Worm (Caenorhabditis elegans) whole organism, L2 larva: Measurements from ENCODE around the gene cyp-34A10.

Source experiments
- C34F6.9 ChIP-seq: fragments of 150-350 bp; optimal IDR thresholded peaks from 2 replicates; lab custom pipeline; 2014; ENCODE audit warnings: missing biosample characterization, missing genetic modification characterization
- F13H6.1 ChIP-seq: sonication (generic microtip); optimal IDR thresholded peaks from 2 replicates; lab custom pipeline; 2016; ENCODE audit warnings: missing genetic modification characterization, missing compliant biosample characterization
- R02D3.7 ChIP-seq: fragments of 150-350 bp; optimal IDR thresholded peaks from 2 replicates; lab custom pipeline; 2014; ENCODE audit warnings: missing biosample characterization, missing genetic modification characterization
- Y55F3AM.14 ChIP-seq: fragments of 200-800 bp; sonication (Bioruptor generic); optimal IDR thresholded peaks from 2 replicates; lab custom pipeline; 2018; ENCODE audit warnings: mild to moderate bottlenecking, missing genetic modification characterization, missing compliant biosample characterization
- ZK546.5 ChIP-seq: sonication (generic microtip); optimal IDR thresholded peaks from 2 replicates; lab custom pipeline; 2017; ENCODE audit warnings: missing biosample characterization, missing genetic modification characterization
- alr-1 ChIP-seq: fragments of 150-350 bp; optimal IDR thresholded peaks from 2 replicates; lab custom pipeline; 2014; ENCODE audit warnings: missing biosample characterization, missing genetic modification characterization
- blmp-1 ChIP-seq: sonication (generic microtip); optimal IDR thresholded peaks from 2 replicates; lab custom pipeline; 2017; ENCODE audit warnings: missing genetic modification characterization, mild to moderate bottlenecking, missing compliant biosample characterization, antibody characterized with exemption, moderate library complexity; ENCODE audit not compliant: insufficient read depth
- ceh-16 ChIP-seq: fragments of 150-350 bp; optimal IDR thresholded peaks from 2 replicates; lab custom pipeline; 2014; ENCODE audit warnings: missing biosample characterization, missing genetic modification characterization
- ceh-82 ChIP-seq: fragments of 150-350 bp; optimal IDR thresholded peaks from 2 replicates; lab custom pipeline; 2014; ENCODE audit warnings: missing biosample characterization, missing genetic modification characterization
- crh-2 ChIP-seq: sonication (generic microtip); optimal IDR thresholded peaks from 2 replicates; lab custom pipeline; 2017; ENCODE audit warnings: missing biosample characterization, missing genetic modification characterization
- egl-27 ChIP-seq: sonication (generic microtip); optimal IDR thresholded peaks from 3 replicates; lab custom pipeline; 2017; ENCODE audit warnings: missing biosample characterization, missing genetic modification reagents, missing genetic modification characterization
- elt-1 ChIP-seq: fragments of 150-350 bp; optimal IDR thresholded peaks from 2 replicates; lab custom pipeline; 2014; ENCODE audit warnings: missing biosample characterization, missing genetic modification characterization
- elt-3 ChIP-seq: sonication (generic microtip); optimal IDR thresholded peaks from 2 replicates; lab custom pipeline; 2017; ENCODE audit warnings: missing biosample characterization, missing genetic modification characterization
- fos-1 ChIP-seq: fragments of 150-350 bp; optimal IDR thresholded peaks from 2 replicates; lab custom pipeline; 2014; ENCODE audit warnings: missing biosample characterization, missing genetic modification characterization
- lin-11 ChIP-seq: fragments of 150-350 bp; sonication (generic microtip); optimal IDR thresholded peaks from 2 replicates; lab custom pipeline; 2014; ENCODE audit warnings: missing biosample characterization, missing genetic modification characterization, inconsistent platforms, mixed read lengths
- lin-13 ChIP-seq: fragments of 150-350 bp; optimal IDR thresholded peaks from 2 replicates; lab custom pipeline; 2014; ENCODE audit warnings: missing biosample characterization, missing genetic modification reagents, missing genetic modification characterization
- lin-39 ChIP-seq: fragments of 150-350 bp; optimal IDR thresholded peaks from 2 replicates; lab custom pipeline; 2014; ENCODE audit warnings: missing biosample characterization, missing genetic modification reagents, missing genetic modification characterization
- lsy-2 ChIP-seq, 2 experiments: fragments of 150-350 bp in 1 of 2; sonication (generic microtip) in 1 of 2; optimal IDR thresholded peaks; 2 replicates each; lab custom pipeline; 2014 to 2017; ENCODE audit warnings: missing biosample characterization in 2 of 2, missing genetic modification characterization in 2 of 2
- mab-5 ChIP-seq: fragments of 150-350 bp; optimal IDR thresholded peaks from 2 replicates; lab custom pipeline; 2014; ENCODE audit warnings: missing biosample characterization, missing genetic modification characterization
- mbf-1 ChIP-seq: sonication (generic microtip); optimal IDR thresholded peaks from 2 replicates; lab custom pipeline; 2017; ENCODE audit warnings: missing biosample characterization, missing genetic modification characterization
- mdl-1 ChIP-seq, 2 experiments: fragments of 150-350 bp in 1 of 2; sonication (generic microtip) in 1 of 2; optimal IDR thresholded peaks; 2 replicates each; lab custom pipeline; 2017; ENCODE audit warnings: missing biosample characterization in 2 of 2, missing genetic modification characterization in 2 of 2
- nhr-10 ChIP-seq: sonication (generic microtip); optimal IDR thresholded peaks from 2 replicates; lab custom pipeline; 2017; ENCODE audit warnings: missing biosample characterization, missing genetic modification characterization
- nhr-12 ChIP-seq: fragments of 150-350 bp; optimal IDR thresholded peaks from 2 replicates; lab custom pipeline; 2014; ENCODE audit warnings: missing biosample characterization, missing genetic modification characterization
- nhr-129 ChIP-seq: fragments of 150-350 bp; optimal IDR thresholded peaks from 2 replicates; lab custom pipeline; 2014; ENCODE audit warnings: missing biosample characterization, missing genetic modification characterization
- nhr-21 ChIP-seq: fragments of 150-350 bp; optimal IDR thresholded peaks from 2 replicates; lab custom pipeline; 2014; ENCODE audit warnings: missing biosample characterization, missing genetic modification characterization
- nhr-23 ChIP-seq: fragments of 150-350 bp; optimal IDR thresholded peaks from 2 replicates; lab custom pipeline; 2014; ENCODE audit warnings: missing biosample characterization, missing genetic modification reagents, missing genetic modification characterization
- nhr-237 ChIP-seq: fragments of 150-350 bp; optimal IDR thresholded peaks from 2 replicates; lab custom pipeline; 2014; ENCODE audit warnings: missing biosample characterization, missing genetic modification characterization
- nhr-25 ChIP-seq: fragments of 150-350 bp; sonication (generic microtip); optimal IDR thresholded peaks from 3 replicates; lab custom pipeline; 2014; ENCODE audit warnings: missing biosample characterization, missing genetic modification characterization
- nhr-6 ChIP-seq: fragments of 150-350 bp; optimal IDR thresholded peaks from 2 replicates; lab custom pipeline; 2014; ENCODE audit warnings: missing biosample characterization, missing genetic modification characterization
- sem-4 ChIP-seq: fragments of 150-350 bp; optimal IDR thresholded peaks from 2 replicates; lab custom pipeline; 2014; ENCODE audit warnings: missing biosample characterization, missing genetic modification reagents, missing genetic modification characterization
- skn-1 ChIP-seq: sonication (generic microtip); optimal IDR thresholded peaks from 2 replicates; lab custom pipeline; 2017; ENCODE audit warnings: missing biosample characterization, missing genetic modification characterization
- sma-3 ChIP-seq: sonication (generic microtip); optimal IDR thresholded peaks from 2 replicates; lab custom pipeline; 2016; ENCODE audit warnings: missing genetic modification reagents, missing genetic modification characterization, missing compliant biosample characterization
- sma-9 ChIP-seq, 2 experiments: fragments of 150-350 bp in 1 of 2; sonication (generic microtip) in 1 of 2; optimal IDR thresholded peaks; 2 replicates each; lab custom pipeline; 2014 to 2016; ENCODE audit warnings: missing genetic modification characterization in 2 of 2, mild to moderate bottlenecking in 1 of 2, missing biosample characterization in 1 of 2, missing compliant biosample characterization in 1 of 2, missing genetic modification reagents in 1 of 2, moderate library complexity in 1 of 2
- snpc-4 ChIP-seq: fragments of 150-350 bp; optimal IDR thresholded peaks from 2 replicates; lab custom pipeline; 2014; ENCODE audit warnings: missing biosample characterization, missing genetic modification characterization
- unc-39 ChIP-seq: fragments of 150-350 bp; optimal IDR thresholded peaks from 2 replicates; lab custom pipeline; 2014; ENCODE audit warnings: missing biosample characterization, missing genetic modification characterization
- unc-55 ChIP-seq: fragments of 150-350 bp; sonication (generic microtip); optimal IDR thresholded peaks from 3 replicates; lab custom pipeline; 2014; ENCODE audit warnings: missing biosample characterization, missing genetic modification reagents, missing genetic modification characterization
- unc-62 ChIP-seq: fragments of 150-350 bp; optimal IDR thresholded peaks from 2 replicates; lab custom pipeline; 2014; ENCODE audit warnings: missing biosample characterization, missing genetic modification reagents, missing genetic modification characterization
- ztf-1 ChIP-seq: fragments of 200-800 bp; sonication (Bioruptor generic); conservative IDR thresholded peaks from 2 replicates; pipeline ENCODE4 v1.3.6; 2022; ENCODE audit warnings: missing genetic modification characterization, missing compliant biosample characterization
- ztf-4 ChIP-seq: fragments of 150-350 bp; optimal IDR thresholded peaks from 2 replicates; lab custom pipeline; 2014; ENCODE audit warnings: missing biosample characterization, missing genetic modification characterization

The cyp-34A10 gene

ce11 chrV:3972846-3973245 lies at the start of gene cyp-34A10:
cyp-34A10 (minus strand) TSS chrV:3972991.
- TF ChIP-seq nhr-10 (tag; lab: Kevin White, UChicago) (no peak), nhr-23 (tag; lab: Kevin White, UChicago) (no peak), lin-13 (GFP tag; lab: Kevin White, UChicago) (no peak), nhr-129 (tag; lab: Kevin White, UChicago) (no peak), sem-4 (no peak), fos-1 (no peak), egl-27 (tag; lab: Kevin White, UChicago) (no peak), skn-1 (no peak), nhr-6 (tag; lab: Kevin White, UChicago) (no peak), snpc-4 (tag; lab: Kevin White, UChicago) (no peak)
- TF ChIP-seq, all 48 proteins: peak for 0

ce11 chrV:4022309-4022708 lies 49.5 kb upstream of the cyp-34A10 start, which contains the start of gene cyp-35A3:
cyp-35A3 (plus strand) TSS chrV:4022609.
- TF ChIP-seq nhr-237 (tag; lab: Kevin White, UChicago), result no peak
- TF ChIP-seq mdl-1 (tag; optimal IDR thresholded peaks at IDR 0.05; lab: Kevin White, UChicago), result no peak
- no peak for TF ChIP-seq nhr-6 (tag; lab: Kevin White, UChicago)
- no peak for TF ChIP-seq alr-1
- no peak for TF ChIP-seq sem-4

- TF ChIP-seq nhr-237 (tag; lab: Kevin White, UChicago) (no peak), nhr-129 (tag; lab: Kevin White, UChicago) (no peak), unc-62 (GFP tag; lab: Kevin White, UChicago) (no peak), unc-39 (no peak), alr-1 (no peak), nhr-25 (tag; lab: Kevin White, UChicago) (no peak)
Observed at ce11 chrV:4021776-4022175, 49.0 kb upstream of the cyp-34A10 start, which contains the start of gene K09D9.14. K09D9.14 (minus strand) TSS chrV:4021876.

- no peak for TF ChIP-seq lin-39 (tag; lab: Kevin White, UChicago)
- TF ChIP-seq, all 48 proteins: peak for 0
Observed at ce11 chrV:4019188-4019587, 46.4 kb upstream of the cyp-34A10 start, which contains the start of gene K09D9.3. K09D9.3 (plus strand) TSS chrV:4019488.

ce11 chrV:4018591-4018990 lies 45.8 kb upstream of the cyp-34A10 start:
- no peak for TF ChIP-seq nhr-237 (tag; lab: Kevin White, UChicago)
- no peak for TF ChIP-seq ZK546.5 (tag; lab: Kevin White, UChicago)
- TF ChIP-seq sma-3 (GFP tag; lab: Kevin White, UChicago), result no peak
- TF ChIP-seq snpc-4 (tag; lab: Kevin White, UChicago), result no peak
- TF ChIP-seq nhr-129 (tag; lab: Kevin White, UChicago), result no peak
- TF ChIP-seq fos-1, result no peak
- no peak for TF ChIP-seq ceh-16 (tag; lab: Kevin White, UChicago)
- TF ChIP-seq C34F6.9 (tag; lab: Kevin White, UChicago), result no peak
- TF ChIP-seq unc-55, result no peak
- TF ChIP-seq elt-3, result no peak
- no peak for TF ChIP-seq lin-11
- TF ChIP-seq nhr-23 (tag; lab: Kevin White, UChicago), result no peak
- no peak for TF ChIP-seq Y55F3AM.14 (GFP tag; lab: Kevin White, UChicago)
- no peak for TF ChIP-seq ztf-1
- no peak for TF ChIP-seq mab-5 (tag; lab: Kevin White, UChicago)
- no peak for TF ChIP-seq blmp-1 (tag; lab: Kevin White, UChicago)
- TF ChIP-seq F13H6.1, result no peak
- no peak for TF ChIP-seq alr-1

ce11 chrV:4016780-4017179 lies 44.0 kb upstream of the cyp-34A10 start, which contains the start of gene srw-89:
srw-89 (plus strand) TSS chrV:4017080.
- TF ChIP-seq ceh-82 (no peak), elt-1 (no peak), egl-27 (tag; lab: Kevin White, UChicago) (no peak), lin-39 (tag; lab: Kevin White, UChicago) (no peak), lin-11 (no peak), nhr-6 (tag; lab: Kevin White, UChicago) (no peak), lsy-2 (tag; optimal IDR thresholded peaks at IDR 0.05; lab: Kevin White, UChicago) (no peak), mbf-1 (tag; lab: Kevin White, UChicago) (no peak), crh-2 (no peak), nhr-21 (tag; lab: Kevin White, UChicago) (no peak), sma-3 (GFP tag; lab: Kevin White, UChicago) (no peak), C34F6.9 (tag; lab: Kevin White, UChicago) (no peak), R02D3.7 (tag; lab: Kevin White, UChicago) (no peak), ztf-1 (no peak), nhr-12 (tag; lab: Kevin White, UChicago) (no peak), ztf-4 (tag; lab: Kevin White, UChicago) (no peak), F13H6.1 (no peak), mdl-1 (tag; optimal IDR thresholded peaks at IDR 0.05; lab: Kevin White, UChicago) (no peak), sma-9 (GFP tag; optimal IDR thresholded peaks at IDR 0.05; lab: Kevin White, UChicago) (no peak), sma-9 (tag; optimal IDR thresholded peaks at IDR 0.05; lab: Kevin White, UChicago) (no peak)
